Fruit fly (Drosophila melanogaster): Measurements from ENCODE around the gene CG31091.

Gene CG31091

DNA sequence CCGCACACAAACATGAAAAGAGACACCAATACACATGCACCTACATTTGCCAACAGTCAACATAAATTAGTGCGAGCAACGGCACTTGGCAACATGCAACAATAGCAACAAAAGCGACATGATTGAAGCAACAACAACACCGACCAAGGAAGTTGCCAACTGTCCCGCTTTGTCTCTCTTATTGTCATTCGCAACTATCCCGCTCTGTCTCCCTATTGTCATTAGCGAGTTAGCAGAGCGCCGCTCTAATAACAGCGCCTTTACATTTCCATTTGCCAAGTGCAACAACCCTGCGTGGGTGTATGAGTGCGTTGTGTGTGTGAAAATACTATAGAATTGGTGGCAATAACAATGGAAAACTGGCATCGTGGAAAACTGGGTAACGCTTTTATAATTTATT lies 15.8 kb upstream of the CG31091 start (continued):
- TF ChIP-seq Doc2 (GFP tag; IDR thresholded peaks at IDR 0.05) (no peak), chinmo (GFP tag; IDR thresholded peaks at IDR 0.05; ENCODE audit: partially characterized antibody) (0 out of 4 replicates have a peak, but pooled peaks have one; percentile 54), CG18599 (GFP tag; optimal IDR thresholded peaks at IDR 0.05) (no peak), lilli (GFP tag; optimal IDR thresholded peaks at IDR 0.05) (no peak), salm (tag; optimal IDR thresholded peaks at IDR 0.05) (no peak), CG4360 (GFP tag; IDR thresholded peaks at IDR 0.05) (peak; percentile 82), CG9609 (GFP tag; optimal IDR thresholded peaks at IDR 0.05) (no peak), CG2678 (tag; optimal IDR thresholded peaks at IDR 0.05) (no peak), lov (optimal IDR thresholded peaks at IDR 0.05) (no peak), lov (GFP tag; IDR thresholded peaks at IDR 0.05) (no peak), cg (GFP tag; optimal IDR thresholded peaks at IDR 0.05) (peak; percentile 73)

DNA sequence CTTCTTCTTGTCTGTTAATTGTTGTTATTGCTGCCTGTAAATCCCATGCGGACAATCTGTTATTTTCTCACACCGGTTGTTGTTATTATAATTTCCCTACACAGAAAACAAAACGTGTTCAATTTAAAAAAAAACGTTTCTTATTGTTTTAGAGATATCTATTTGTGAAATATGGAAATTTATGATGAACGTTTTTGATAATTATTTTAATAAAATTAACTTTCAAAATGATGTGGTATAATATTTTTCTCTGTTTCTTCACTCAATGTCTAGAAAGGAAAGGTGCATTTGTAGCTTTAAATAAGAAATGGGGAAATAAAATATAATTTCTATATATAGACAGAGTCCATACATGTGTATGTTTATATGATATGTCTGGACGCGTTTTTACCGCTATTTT lies 15.4 kb upstream of the CG31091 start:
- TF ChIP-seq scrt (GFP tag; optimal IDR thresholded peaks at IDR 0.05) (peak; percentile 10), slbo (GFP tag; IDR thresholded peaks at IDR 0.05) (peak; percentile 22; the same call in 1 of the 2 replicates), Aef1 (GFP tag; IDR thresholded peaks at IDR 0.05) (no peak), gce (GFP tag; IDR thresholded peaks at IDR 0.05) (peak; percentile 45; the same call in 1 of the 3 replicates), HLHmδ (GFP tag; optimal IDR thresholded peaks at IDR 0.05) (no peak), CG3726 (GFP tag; IDR thresholded peaks at IDR 0.05) (no peak), sens-2 (GFP tag; IDR thresholded peaks at IDR 0.05) (no peak), bigmax (GFP tag; optimal IDR thresholded peaks at IDR 0.05) (no peak), CG8924 (tag; optimal IDR thresholded peaks at IDR 0.05) (peak; percentile 80), tap (tag; optimal IDR thresholded peaks at IDR 0.05) (peak; percentile 69), Hr39 (optimal IDR thresholded peaks at IDR 0.05) (no peak), Hmr (GFP tag; optimal IDR thresholded peaks at IDR 0.05) (peak; percentile 13), CG33557 (GFP tag; optimal IDR thresholded peaks at IDR 0.05) (peak; percentile 70), danr (GFP tag; IDR thresholded peaks at IDR 0.05) (no peak), MTF-1 (GFP tag; optimal IDR thresholded peaks at IDR 0.05; ENCODE audit: borderline replicate concordance) (no peak), B-H1 (GFP tag; IDR thresholded peaks at IDR 0.05) (peak; percentile 41; the same call in 2 of the 3 replicates), Taf1 (GFP tag; IDR thresholded peaks at IDR 0.05) (no peak), CG18764 (GFP tag; optimal IDR thresholded peaks at IDR 0.05) (peak; percentile 49), CG15514 (GFP tag; optimal IDR thresholded peaks at IDR 0.05) (no peak), C15 (GFP tag; IDR thresholded peaks at IDR 0.05) (no peak), bowl (GFP tag; IDR thresholded peaks at IDR 0.05) (no peak), CG14965 (GFP tag; optimal IDR thresholded peaks at IDR 0.05; ENCODE audit: borderline replicate concordance) (no peak), Camta (GFP tag; optimal IDR thresholded peaks at IDR 0.05) (peak; percentile 46), CG6854 (GFP tag; optimal IDR thresholded peaks at IDR 0.05) (no peak), CG18599 (GFP tag; optimal IDR thresholded peaks at IDR 0.05) (no peak), repo (GFP tag; optimal IDR thresholded peaks at IDR 0.05) (no peak), CG8388 (GFP tag; optimal IDR thresholded peaks at IDR 0.05) (peak; percentile 91), CG10267 (tag; optimal IDR thresholded peaks at IDR 0.05) (peak; percentile 79), CG32767 (GFP tag; IDR thresholded peaks at IDR 0.05) (peak; percentile 74), CG2120 (GFP tag; optimal IDR thresholded peaks at IDR 0.05) (peak; percentile 3), CG11247 (GFP tag; IDR thresholded peaks at IDR 0.05) (0 out of 2 replicates have a peak, but pooled peaks have one; percentile 13), Dip3 (GFP tag; optimal IDR thresholded peaks at IDR 0.05) (no peak), CG2875 (GFP tag; optimal IDR thresholded peaks at IDR 0.05) (peak; percentile 65), HLH4C (GFP tag; IDR thresholded peaks at IDR 0.05; ENCODE audit: partially characterized antibody) (no peak), NfI (GFP tag; optimal IDR thresholded peaks at IDR 0.05) (no peak), yki (optimal IDR thresholded peaks at IDR 0.05) (no peak), CG9727 (GFP tag; optimal IDR thresholded peaks at IDR 0.05) (peak; percentile 77), CG30403 (GFP tag; optimal IDR thresholded peaks at IDR 0.05) (peak; percentile 73), CG12219 (GFP tag; optimal IDR thresholded peaks at IDR 0.05) (peak; percentile 16), CG2199 (GFP tag; IDR thresholded peaks at IDR 0.05) (no peak), BEAF-32 (GFP tag; optimal IDR thresholded peaks at IDR 0.05) (no peak)
